Fruit fly (Drosophila melanogaster) Kc167 (cell line): ENCODE measurements around the gene CG34426.

Source experiments
- insv ChIP-seq: fragments of >200 bp; optimal IDR thresholded peaks from 3 replicates; lab custom pipeline; 2018; ENCODE audit warnings: missing external identifiers
- psq ChIP-seq: fragments of >200 bp; optimal IDR thresholded peaks from 2 replicates; lab custom pipeline; 2017; ENCODE audit warnings: missing external identifiers

- TF ChIP-seq insv (no peak), psq (lab: Kevin White, UChicago) (no peak)
These were observed 20.7 kb downstream of the CG34426 start for dm6 chr3L:8822881-8823435.
